Fruit fly (Drosophila melanogaster): Measurements from ENCODE around the gene caz.

dm6 chrX:16270795-16271194, 17.8 kb upstream of the caz start, which contains the start of gene Mfe2:
- no peak for TF ChIP-seq CG8478 (optimal IDR thresholded peaks at IDR 0.05)
- TF ChIP-seq CTCF (optimal IDR thresholded peaks at IDR 0.05): peak; percentile 71 to 77

Measured in S2 (cell line).